Worm (Caenorhabditis elegans) whole organism, L4 larva: ENCODE data around the gene R04A9.1.

Experiments
- D1046.2 ChIP-seq: fragments of 200-800 bp; sonication (Bioruptor generic); IDR thresholded peaks from 2 replicates; pipeline ENCODE4 v1.3.6; 2022; ENCODE audit warnings: missing genetic modification characterization, missing compliant biosample characterization
- F26F4.8 ChIP-seq: fragments of 200-800 bp; sonication (Bioruptor generic); conservative IDR thresholded peaks from 2 replicates; pipeline ENCODE4 v1.3.6; 2022; ENCODE audit warnings: missing genetic modification characterization, missing compliant biosample characterization
- ZK337.2 ChIP-seq: fragments of 200-800 bp; sonication (Bioruptor generic); IDR thresholded peaks from 2 replicates; pipeline ENCODE4 v1.3.6; 2022; ENCODE audit warnings: missing genetic modification reagents, missing genetic modification characterization, missing compliant biosample characterization
- aly-2 ChIP-seq: sonication (generic microtip); optimal IDR thresholded peaks from 2 replicates; lab custom pipeline; 2018; ENCODE audit warnings: missing biosample characterization, missing genetic modification characterization
- ceh-44 ChIP-seq: fragments of 200-800 bp; sonication (Bioruptor generic); IDR thresholded peaks from 2 replicates; pipeline ENCODE4 v1.3.6; 2022; ENCODE audit warnings: missing genetic modification reagents, missing genetic modification characterization, missing compliant biosample characterization
- ceh-62 ChIP-seq: sonication (generic microtip); optimal IDR thresholded peaks from 2 replicates; lab custom pipeline; 2017; ENCODE audit warnings: missing biosample characterization, missing genetic modification characterization
- ctbp-1 ChIP-seq: fragments of 200-800 bp; sonication (Bioruptor generic); IDR thresholded peaks from 2 replicates; pipeline ENCODE4 v1.3.6; 2022; ENCODE audit warnings: missing genetic modification reagents, missing genetic modification characterization, missing compliant biosample characterization
- daf-12 ChIP-seq: fragments of 150-350 bp; optimal IDR thresholded peaks from 2 replicates; lab custom pipeline; 2014; ENCODE audit warnings: missing biosample characterization, missing genetic modification reagents, missing genetic modification characterization
- daf-16 ChIP-seq, 3 experiments: sonication (generic microtip); optimal IDR thresholded peaks; 2 replicates each; lab custom pipeline; 2016 to 2017; ENCODE audit warnings: missing genetic modification characterization in 3 of 3, missing genetic modification reagents in 3 of 3, mild to moderate bottlenecking in 2 of 3, missing compliant biosample characterization in 2 of 3, missing biosample characterization in 1 of 3, moderate library complexity in 1 of 3
- daf-8 ChIP-seq: fragments of 200-800 bp; sonication (Bioruptor generic); IDR thresholded peaks from 2 replicates; pipeline ENCODE4 v1.3.6; 2022; ENCODE audit warnings: missing genetic modification characterization, missing compliant biosample characterization
- dmd-6 ChIP-seq: fragments of 200-800 bp; sonication (Bioruptor generic); IDR thresholded peaks from 2 replicates; pipeline ENCODE4 v1.3.6; 2022; ENCODE audit warnings: missing genetic modification reagents, missing genetic modification characterization, missing compliant biosample characterization
- dpl-1 ChIP-seq: fragments of 150-350 bp; optimal IDR thresholded peaks from 2 replicates; lab custom pipeline; 2014; ENCODE audit warnings: missing biosample characterization, missing genetic modification reagents, missing genetic modification characterization
- dve-1 ChIP-seq: sonication (generic microtip); optimal IDR thresholded peaks from 2 replicates; lab custom pipeline; 2017; ENCODE audit warnings: antibody characterized with exemption, mild to moderate bottlenecking, missing genetic modification characterization, missing compliant biosample characterization; ENCODE audit not compliant: insufficient read depth
- fkh-10 ChIP-seq: fragments of 150-350 bp; optimal IDR thresholded peaks from 2 replicates; lab custom pipeline; 2014; ENCODE audit warnings: missing biosample characterization, missing genetic modification reagents, missing genetic modification characterization
- fos-1 ChIP-seq: fragments of 150-350 bp; optimal IDR thresholded peaks from 2 replicates; lab custom pipeline; 2014; ENCODE audit warnings: missing biosample characterization, missing genetic modification characterization
- hlh-11 ChIP-seq: fragments of 200-800 bp; sonication (Bioruptor generic); optimal IDR thresholded peaks from 2 replicates; lab custom pipeline; 2018; ENCODE audit warnings: mild to moderate bottlenecking, missing genetic modification characterization, missing compliant biosample characterization
- hlh-30 ChIP-seq: sonication (generic microtip); optimal IDR thresholded peaks from 2 replicates; lab custom pipeline; 2017; ENCODE audit warnings: antibody characterized with exemption, mild to moderate bottlenecking, missing genetic modification characterization, missing compliant biosample characterization; ENCODE audit not compliant: insufficient read depth
- hmg-1.1 ChIP-seq: fragments of 200-800 bp; sonication (Bioruptor generic); IDR thresholded peaks from 2 replicates; pipeline ENCODE4 v1.3.6; 2022; ENCODE audit warnings: missing genetic modification reagents, missing genetic modification characterization, missing compliant biosample characterization
- lin-13 ChIP-seq: fragments of 150-350 bp; optimal IDR thresholded peaks from 2 replicates; lab custom pipeline; 2014; ENCODE audit warnings: missing biosample characterization, missing genetic modification reagents, missing genetic modification characterization
- lin-38 ChIP-seq: fragments of 200-800 bp; sonication (Bioruptor generic); IDR thresholded peaks from 2 replicates; pipeline ENCODE4 v1.3.6; 2022; ENCODE audit warnings: missing genetic modification reagents, missing genetic modification characterization, missing compliant biosample characterization
- lsy-2 ChIP-seq, 2 experiments: fragments of 150-350 bp in 1 of 2; sonication (generic microtip) in 1 of 2; optimal IDR thresholded peaks; 2 replicates each; lab custom pipeline; 2014 to 2017; ENCODE audit warnings: missing biosample characterization in 2 of 2, missing genetic modification characterization in 2 of 2
- mdl-1 ChIP-seq, 2 experiments: fragments of 150-350 bp in 1 of 2; sonication (generic microtip) in 1 of 2; optimal IDR thresholded peaks; 2 replicates each; lab custom pipeline; 2014 to 2017; ENCODE audit warnings: missing biosample characterization in 2 of 2, missing genetic modification characterization in 2 of 2
- mdt-29 ChIP-seq: fragments of 200-800 bp; sonication (Bioruptor generic); IDR thresholded peaks from 2 replicates; pipeline ENCODE4 v1.3.6; 2022; ENCODE audit warnings: missing genetic modification reagents, missing genetic modification characterization, missing compliant biosample characterization
- mxl-2 ChIP-seq: fragments of 200-800 bp; sonication (Bioruptor generic); conservative IDR thresholded peaks from 2 replicates; pipeline ENCODE4 v1.3.6; 2022; ENCODE audit warnings: missing genetic modification reagents, missing genetic modification characterization, missing compliant biosample characterization
- mxl-3 ChIP-seq: fragments of 200-800 bp; sonication (Bioruptor generic); optimal IDR thresholded peaks from 2 replicates; lab custom pipeline; 2018; ENCODE audit warnings: mild to moderate bottlenecking, missing genetic modification characterization, missing compliant biosample characterization
- nhr-102 ChIP-seq: sonication (generic microtip); optimal IDR thresholded peaks from 2 replicates; lab custom pipeline; 2016; ENCODE audit warnings: mild to moderate bottlenecking, missing genetic modification characterization, moderate library complexity, missing compliant biosample characterization
- nhr-28 ChIP-seq: fragments of 150-350 bp; optimal IDR thresholded peaks from 2 replicates; lab custom pipeline; 2014; ENCODE audit warnings: missing biosample characterization, missing genetic modification characterization
- nhr-6 ChIP-seq: fragments of 150-350 bp; optimal IDR thresholded peaks from 2 replicates; lab custom pipeline; 2014; ENCODE audit warnings: missing biosample characterization, missing genetic modification characterization
- nhr-76 ChIP-seq: fragments of 150-350 bp; optimal IDR thresholded peaks from 2 replicates; lab custom pipeline; 2014; ENCODE audit warnings: missing biosample characterization, missing genetic modification characterization
- nhr-77 ChIP-seq: fragments of 150-350 bp; optimal IDR thresholded peaks from 2 replicates; lab custom pipeline; 2014; ENCODE audit warnings: missing biosample characterization, missing genetic modification characterization
- sdz-12 ChIP-seq: fragments of 200-800 bp; sonication (Bioruptor generic); optimal IDR thresholded peaks from 2 replicates; lab custom pipeline; 2018; ENCODE audit warnings: mild to moderate bottlenecking, missing genetic modification characterization, missing compliant biosample characterization
- snpc-1.2 ChIP-seq: fragments of 200-800 bp; sonication (Bioruptor generic); IDR thresholded peaks from 2 replicates; pipeline ENCODE4 v1.3.6; 2022; ENCODE audit warnings: missing genetic modification reagents, missing genetic modification characterization, missing compliant biosample characterization
- tra-1 ChIP-seq: fragments of 200-800 bp; sonication (Bioruptor generic); IDR thresholded peaks from 2 replicates; pipeline ENCODE4 v1.3.6; 2022; ENCODE audit warnings: missing genetic modification reagents, missing genetic modification characterization, missing compliant biosample characterization
- unc-62 ChIP-seq, 3 experiments: fragments of 150-350 bp in 1 of 3; sonication (generic microtip); optimal IDR thresholded peaks in 2 of 3; peaks in 1 of 3; 1 replicate in 1 of 3; 2 replicates in 2 of 3; lab custom pipeline; 2014 to 2017; ENCODE audit warnings: missing biosample characterization in 3 of 3, missing genetic modification characterization in 3 of 3, missing genetic modification reagents in 3 of 3, missing genotype in 1 of 3
- zfp-3 ChIP-seq: fragments of 200-800 bp; sonication (Bioruptor generic); conservative IDR thresholded peaks from 2 replicates; pipeline ENCODE4 v1.3.6; 2022; ENCODE audit warnings: missing genetic modification reagents, missing genetic modification characterization, missing compliant biosample characterization
- zip-2 ChIP-seq: fragments of 150-350 bp; optimal IDR thresholded peaks from 2 replicates; lab custom pipeline; 2014; ENCODE audit warnings: missing biosample characterization, missing genetic modification characterization

Gene R04A9.1

ce11 chrX:382692-383091 lies 22.0 kb upstream of the R04A9.1 start, which contains the start of gene ife-2 (continued):
- no peak for TF ChIP-seq sdz-12
- no peak for TF ChIP-seq ZK337.2 (GFP tag; lab: Robert Waterston, UW)
- no peak for TF ChIP-seq daf-8 (GFP tag; lab: Robert Waterston, UW)
- TF ChIP-seq mdl-1 (tag; optimal IDR thresholded peaks at IDR 0.05; lab: Kevin White, UChicago): peak in 1 of 2 experiments; percentile 39
- TF ChIP-seq nhr-28: peak; percentile 89

ce11 chrX:388728-389127 lies 16.0 kb upstream of the R04A9.1 start, which contains the start of gene ceh-93:
Gene ceh-93 (minus strand): TSS chrX:388797.
- no peak for TF ChIP-seq daf-16 (GFP tag; optimal IDR thresholded peaks at IDR 0.05; lab: Kevin White, UChicago)
- peak; percentile 59 for TF ChIP-seq daf-16 (tag; optimal IDR thresholded peaks at IDR 0.05; lab: Kevin White, UChicago)
- peak; percentile 17 for TF ChIP-seq nhr-28
- TF ChIP-seq dpl-1 (GFP tag; lab: Kevin White, UChicago): peak; percentile 0
- TF ChIP-seq hmg-1.1 (GFP tag; lab: Robert Waterston, UW): peak; percentile 55
- TF ChIP-seq ctbp-1 (GFP tag; lab: Robert Waterston, UW): no peak
- TF ChIP-seq ceh-62 (tag; lab: Kevin White, UChicago): no peak
- peak; percentile 66 for TF ChIP-seq lin-38 (GFP tag; lab: Robert Waterston, UW)

- TF ChIP-seq D1046.2 (GFP tag; lab: Robert Waterston, UW): no peak
- peak in 1 of 2 experiments; percentile 92 for TF ChIP-seq unc-62 (GFP tag; optimal IDR thresholded peaks at IDR 0.05 in 1 of 2; lab: Kevin White, UChicago)
- no peak for TF ChIP-seq unc-62 (tag; optimal IDR thresholded peaks at IDR 0.05; lab: Kevin White, UChicago)
Observed at ce11 chrX:389566-389965, 15.1 kb upstream of the R04A9.1 start.

- TF ChIP-seq mxl-3 (GFP tag; lab: Kevin White, UChicago) (no peak), daf-12 (tag; lab: Kevin White, UChicago) (no peak), zfp-3 (no peak), dpl-1 (GFP tag; lab: Kevin White, UChicago) (no peak), fkh-10 (no peak), F26F4.8 (GFP tag; lab: Robert Waterston, UW) (no peak), lin-13 (GFP tag; lab: Kevin White, UChicago) (no peak), snpc-1.2 (GFP tag; lab: Robert Waterston, UW) (no peak), nhr-102 (no peak), mxl-2 (no peak), lsy-2 (tag; optimal IDR thresholded peaks at IDR 0.05; lab: Kevin White, UChicago) (no peak), ceh-44 (no peak), dve-1 (tag; lab: Kevin White, UChicago) (no peak), mdt-29 (GFP tag; lab: Robert Waterston, UW) (no peak), nhr-77 (no peak), fos-1 (no peak)
Observed at ce11 chrX:390469-390868, 14.2 kb upstream of the R04A9.1 start, which contains the start of gene R04A9.9. Gene R04A9.9 (minus strand): TSS chrX:390569.

ce11 chrX:394709-395108 lies 10.0 kb upstream of the R04A9.1 start, which contains the start of gene R04A9.7:
Gene R04A9.7 (minus strand): TSS chrX:394892.
- TF ChIP-seq aly-2 (tag; lab: Kevin White, UChicago): no peak
- no peak for TF ChIP-seq nhr-28
- no peak for TF ChIP-seq hlh-11 (tag; lab: Kevin White, UChicago)
- no peak for TF ChIP-seq fos-1
- TF ChIP-seq mxl-2: no peak
- TF ChIP-seq tra-1 (GFP tag; lab: Robert Waterston, UW): no peak
- no peak for TF ChIP-seq nhr-6 (tag; lab: Kevin White, UChicago)
- TF ChIP-seq nhr-76 (tag; lab: Kevin White, UChicago): no peak
- no peak for TF ChIP-seq dpl-1 (GFP tag; lab: Kevin White, UChicago)
- no peak for TF ChIP-seq zip-2 (tag; lab: Kevin White, UChicago)
- TF ChIP-seq snpc-1.2 (GFP tag; lab: Robert Waterston, UW): no peak
- no peak for TF ChIP-seq hlh-30
- no peak for TF ChIP-seq ceh-62 (tag; lab: Kevin White, UChicago)
- no peak for TF ChIP-seq dmd-6
- no peak for TF ChIP-seq sdz-12
- TF ChIP-seq mdl-1 (tag; optimal IDR thresholded peaks at IDR 0.05; lab: Kevin White, UChicago): no peak
